Fruit fly (Drosophila melanogaster): ENCODE measurements around the gene mex1.

- TF ChIP-seq CG8478 (optimal IDR thresholded peaks at IDR 0.05) (no peak), CTCF (optimal IDR thresholded peaks at IDR 0.05) (no peak)
These were observed 47.1 kb upstream of the mex1 start for dm6 chr3L:15566484-15566955.
